Worm (Caenorhabditis elegans): ENCODE results near the gene oac-46.

- TF ChIP-seq mab-5 (tag; optimal IDR thresholded peaks at IDR 0.05) (no peak), unc-62 (GFP tag; optimal IDR thresholded peaks at IDR 0.05) (no peak), unc-39 (tag; optimal IDR thresholded peaks at IDR 0.05) (no peak), ceh-83 (GFP tag; optimal IDR thresholded peaks at IDR 0.05) (no peak), mls-2 (tag; optimal IDR thresholded peaks at IDR 0.05) (no peak), pha-4 (tag; optimal IDR thresholded peaks at IDR 0.05) (no peak), lsy-2 (tag; optimal IDR thresholded peaks at IDR 0.05) (no peak), snpc-4 (tag; optimal IDR thresholded peaks at IDR 0.05) (no peak), blmp-1 (tag; optimal IDR thresholded peaks at IDR 0.05) (no peak), M03D4.4 (tag; optimal IDR thresholded peaks at IDR 0.05) (no peak), nhr-12 (tag; optimal IDR thresholded peaks at IDR 0.05) (no peak), mep-1 (tag; optimal IDR thresholded peaks at IDR 0.05) (no peak), nhr-237 (tag; optimal IDR thresholded peaks at IDR 0.05) (no peak), cnd-1 (tag; optimal IDR thresholded peaks at IDR 0.05) (no peak)
Measured at ce11 chrII:8832941-8833340, 19.0 kb downstream of the oac-46 start.

Data from whole organism, mixed stage, embryonic.